Worm (Caenorhabditis elegans) whole organism, young adult: ENCODE results near the gene C54E10.11.

ENCODE experiments used
- F57C9.4 ChIP-seq: sonication (generic microtip); optimal IDR thresholded peaks from 2 replicates; lab custom pipeline; 2017; ENCODE audit warnings: mild to moderate bottlenecking, missing genetic modification characterization, missing compliant biosample characterization
- T07F8.4 ChIP-seq: sonication (generic microtip); optimal IDR thresholded peaks from 2 replicates; lab custom pipeline; 2016; ENCODE audit warnings: mild to moderate bottlenecking, missing genetic modification characterization, moderate library complexity, missing compliant biosample characterization
- Y53G8AR.9 ChIP-seq: fragments of 200-800 bp; sonication (Bioruptor generic); conservative IDR thresholded peaks from 2 replicates; pipeline ENCODE4 v1.3.6; 2022; ENCODE audit warnings: missing genetic modification reagents, missing genetic modification characterization, missing compliant biosample characterization
- cebp-2 ChIP-seq: fragments of 200-800 bp; sonication (Bioruptor generic); IDR thresholded peaks from 2 replicates; pipeline ENCODE4 v1.3.6; 2022; ENCODE audit warnings: missing genetic modification characterization, missing compliant biosample characterization
- egl-18 ChIP-seq: fragments of 200-800 bp; sonication (Bioruptor generic); IDR thresholded peaks from 2 replicates; pipeline ENCODE4 v1.3.6; 2022; ENCODE audit warnings: missing genetic modification reagents, missing genetic modification characterization, missing compliant biosample characterization
- lin-35 ChIP-seq, 3 experiments: fragments of 150-350 bp in 2 of 3; sonication (generic microtip) in 1 of 3; optimal IDR thresholded peaks; 2 replicates each; lab custom pipeline; 2014 to 2018; ENCODE audit warnings: missing biosample characterization in 3 of 3, missing genetic modification characterization in 3 of 3, missing genetic modification reagents in 3 of 3
- lin-40 ChIP-seq: sonication (generic microtip); optimal IDR thresholded peaks from 2 replicates; lab custom pipeline; 2016; ENCODE audit warnings: missing genetic modification characterization, mild to moderate bottlenecking, missing compliant biosample characterization, missing genotype, missing genetic modification reagents
- madf-8 ChIP-seq: fragments of 200-800 bp; sonication (Bioruptor generic); conservative IDR thresholded peaks from 2 replicates; pipeline ENCODE4 v1.3.6; 2022; ENCODE audit warnings: missing genetic modification reagents, missing genetic modification characterization, missing compliant biosample characterization
- xnd-1 ChIP-seq: sonication (generic microtip); optimal IDR thresholded peaks from 2 replicates; lab custom pipeline; 2016; ENCODE audit warnings: missing genotype, missing genetic modification reagents, missing genetic modification characterization, missing compliant biosample characterization

ce11 chrV:18787417-18787918 is 14.5 kb downstream of the C54E10.11 start, which contains the start of gene Y17D7B.2:
- no peak for TF ChIP-seq egl-18 (GFP tag; lab: Robert Waterston, UW)
- no peak for TF ChIP-seq F57C9.4
- TF ChIP-seq T07F8.4, result no peak
- no peak for TF ChIP-seq lin-35 (GFP tag; optimal IDR thresholded peaks at IDR 0.05; lab: Kevin White, UChicago)
- no peak for TF ChIP-seq cebp-2 (GFP tag; lab: Robert Waterston, UW)
- TF ChIP-seq xnd-1 (tag; lab: Kevin White, UChicago), result no peak
- no peak for TF ChIP-seq lin-40 (tag; lab: Kevin White, UChicago)
- no peak for TF ChIP-seq Y53G8AR.9 (GFP tag; lab: Robert Waterston, UW)
- TF ChIP-seq madf-8 (GFP tag; lab: Robert Waterston, UW), result no peak
